Fruit fly (Drosophila melanogaster): ENCODE measurements around the gene CG9682.

dm6 chr3R:30259561-30259960 is 8.8 kb downstream of the CG9682 start:
- peak; percentile 80 for TF ChIP-seq CG34367 (tag; optimal IDR thresholded peaks at IDR 0.05)
- TF ChIP-seq CG12605 (GFP tag; IDR thresholded peaks at IDR 0.05): no peak
- peak; percentile 25 for TF ChIP-seq CG13204 (GFP tag; optimal IDR thresholded peaks at IDR 0.05)
- peak; percentile 82 for TF ChIP-seq CG9948 (tag; optimal IDR thresholded peaks at IDR 0.05)
- no peak for TF ChIP-seq rn (GFP tag; IDR thresholded peaks at IDR 0.05)
- TF ChIP-seq CG8159 (tag; optimal IDR thresholded peaks at IDR 0.05): peak; percentile 87
- no peak for TF ChIP-seq CG14655 (GFP tag; optimal IDR thresholded peaks at IDR 0.05)
- TF ChIP-seq Ets98B (GFP tag; IDR thresholded peaks at IDR 0.05): no peak
- TF ChIP-seq CG32121 (GFP tag; IDR thresholded peaks at IDR 0.05): no peak
- TF ChIP-seq fd96Ca (GFP tag; IDR thresholded peaks at IDR 0.05): no peak; the same call in 2 of the 3 replicates
- TF ChIP-seq gl (tag; optimal IDR thresholded peaks at IDR 0.05): peak; percentile 75
- TF ChIP-seq Pif1A (GFP tag; optimal IDR thresholded peaks at IDR 0.05): peak; percentile 34

All from whole organism, pupa.